Worm (Caenorhabditis elegans): Measurements from ENCODE around the gene dhs-17.

DNA sequence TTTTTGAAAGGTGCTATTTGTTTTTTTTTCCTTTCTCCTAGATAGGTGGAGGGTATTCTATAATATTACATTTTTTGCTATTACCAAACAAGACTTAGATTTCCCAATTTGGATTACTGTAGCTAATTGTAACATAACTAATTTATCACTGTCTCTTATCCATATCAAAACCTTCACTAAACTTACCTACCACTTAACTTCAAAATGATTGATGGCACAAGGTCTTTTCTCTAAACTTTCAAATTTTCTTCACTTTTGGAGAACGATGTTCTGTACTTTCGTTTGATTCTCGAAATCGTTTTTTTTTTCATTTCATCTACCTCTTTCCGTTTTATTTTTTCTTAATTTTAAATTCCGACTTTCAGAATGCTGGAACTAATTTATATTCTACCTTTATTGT is 51.2 kb downstream of the dhs-17 start, which contains the start of gene dhs-16:
- TF ChIP-seq unc-39 (tag; optimal IDR thresholded peaks at IDR 0.05) (no peak), egl-27 (tag; optimal IDR thresholded peaks at IDR 0.05) (no peak), ama-1 (optimal IDR thresholded peaks at IDR 0.05) (no peak), nhr-6 (tag; optimal IDR thresholded peaks at IDR 0.05) (no peak), nhr-237 (tag; optimal IDR thresholded peaks at IDR 0.05) (no peak), aly-2 (tag; optimal IDR thresholded peaks at IDR 0.05) (no peak), mdl-1 (tag; optimal IDR thresholded peaks at IDR 0.05) (no peak)
